Worm (Caenorhabditis elegans): ENCODE data around the gene mec-18.

Gene mec-18

DNA sequence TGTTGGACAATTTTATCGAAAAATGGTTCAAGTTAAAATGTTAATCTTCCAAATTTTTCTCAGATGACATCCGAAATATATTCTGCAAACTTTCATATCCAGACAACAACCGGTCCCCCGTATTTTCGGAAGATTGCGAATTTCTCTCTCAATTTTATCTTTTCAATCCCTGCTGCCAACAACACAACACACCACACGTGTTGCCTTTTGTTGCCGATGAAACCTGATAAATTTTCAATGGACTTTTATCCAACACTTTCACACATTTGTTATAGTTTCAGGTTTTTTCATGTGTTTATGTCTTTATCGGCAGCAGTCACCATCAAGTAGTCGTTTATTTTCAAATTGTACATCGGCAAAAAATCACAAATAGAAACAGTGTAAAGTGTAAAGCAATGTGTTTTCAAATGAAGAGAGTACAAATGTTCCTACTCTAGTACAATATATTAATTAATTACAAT lies 27.7 kb downstream of the mec-18 start (continued):
- TF ChIP-seq snpc-4 (GFP tag; optimal IDR thresholded peaks at IDR 0.05), result no peak
- TF ChIP-seq snpc-4 (tag; optimal IDR thresholded peaks at IDR 0.05), result no peak
- 0 out of 2 replicates have a peak, but pooled peaks have one; percentile 56 for TF ChIP-seq Y53G8AR.9 (GFP tag; conservative IDR thresholded peaks at IDR 0.05)
- TF ChIP-seq hmg-1.2 (GFP tag; IDR thresholded peaks at IDR 0.05), result no peak
- no peak for TF ChIP-seq akir-1 (GFP tag; optimal IDR thresholded peaks at IDR 0.05)
- 0 out of 2 replicates have a peak, but pooled peaks have one; percentile 37 for TF ChIP-seq pbrm-1 (GFP tag; IDR thresholded peaks at IDR 0.05)
- no peak for TF ChIP-seq C17E4.6 (GFP tag; IDR thresholded peaks at IDR 0.05)
- no peak for TF ChIP-seq ceh-100 (GFP tag; IDR thresholded peaks at IDR 0.05)
- peak; percentile 38 for TF ChIP-seq gei-17 (GFP tag; optimal IDR thresholded peaks at IDR 0.05)
- no peak for TF ChIP-seq ceh-79 (tag; optimal IDR thresholded peaks at IDR 0.05)
- no peak for TF ChIP-seq lin-54 (GFP tag; optimal IDR thresholded peaks at IDR 0.05)
- no peak for TF ChIP-seq mcd-1 (GFP tag; IDR thresholded peaks at IDR 0.05)
- TF ChIP-seq sdz-38 (tag; optimal IDR thresholded peaks at IDR 0.05), result no peak
- TF ChIP-seq snpc-3.4 (tag; optimal IDR thresholded peaks at IDR 0.05), result no peak
- TF ChIP-seq Y67H2A.10 (GFP tag; conservative IDR thresholded peaks at IDR 0.05), result no peak
- no peak for TF ChIP-seq K12H6.12 (tag; optimal IDR thresholded peaks at IDR 0.05)
- TF ChIP-seq madf-6 (GFP tag; IDR thresholded peaks at IDR 0.05), result no peak
- no peak for TF ChIP-seq mel-28 (tag; optimal IDR thresholded peaks at IDR 0.05; ENCODE audit: borderline replicate concordance)
- TF ChIP-seq ekl-4 (GFP tag; IDR thresholded peaks at IDR 0.05), result 0 out of 2 replicates have a peak, but pooled peaks have one; percentile 30
- no peak for TF ChIP-seq madf-8 (GFP tag; conservative IDR thresholded peaks at IDR 0.05)
- no peak for TF ChIP-seq hrde-1 (tag; optimal IDR thresholded peaks at IDR 0.05; ENCODE audit: borderline replicate concordance)
- no peak for TF ChIP-seq egl-18 (GFP tag; IDR thresholded peaks at IDR 0.05)
- TF ChIP-seq mxl-1 (tag; optimal IDR thresholded peaks at IDR 0.05), result no peak
- no peak for TF ChIP-seq cebp-2 (GFP tag; IDR thresholded peaks at IDR 0.05)
- peak; percentile 86 for TF ChIP-seq B0336.3 (GFP tag; IDR thresholded peaks at IDR 0.05)
- TF ChIP-seq rcor-1 (GFP tag; IDR thresholded peaks at IDR 0.05), result no peak
- 0 out of 2 replicates have a peak, but pooled peaks have one; percentile 46 for TF ChIP-seq lir-1 (GFP tag; conservative IDR thresholded peaks at IDR 0.05)
- TF ChIP-seq ama-1 (optimal IDR thresholded peaks at IDR 0.05), result peak; percentile 46
- TF ChIP-seq ama-1 (GFP tag; optimal IDR thresholded peaks at IDR 0.05), result no peak
- TF ChIP-seq ceh-58 (GFP tag; IDR thresholded peaks at IDR 0.05), result no peak
- TF ChIP-seq ztf-3 (GFP tag; optimal IDR thresholded peaks at IDR 0.05), result no peak
- no peak for TF ChIP-seq ztf-22 (GFP tag; optimal IDR thresholded peaks at IDR 0.05)
- no peak for TF ChIP-seq egl-44 (GFP tag; IDR thresholded peaks at IDR 0.05)
- TF ChIP-seq ZK185.1 (tag; optimal IDR thresholded peaks at IDR 0.05; ENCODE audit: poor library complexity, severe bottlenecking), result no peak
- TF ChIP-seq F33H1.4 (GFP tag; IDR thresholded peaks at IDR 0.05), result no peak
- no peak for TF ChIP-seq sptf-2 (GFP tag; optimal IDR thresholded peaks at IDR 0.05)
- TF ChIP-seq lag-1 (GFP tag; IDR thresholded peaks at IDR 0.05), result no peak
- no peak for TF ChIP-seq F52B5.7 (tag; optimal IDR thresholded peaks at IDR 0.05)
- TF ChIP-seq ceh-27 (GFP tag; optimal IDR thresholded peaks at IDR 0.05), result no peak
- no peak for TF ChIP-seq B0261.1 (tag; optimal IDR thresholded peaks at IDR 0.05)
- no peak for TF ChIP-seq B0019.2 (GFP tag; conservative IDR thresholded peaks at IDR 0.05)
- peak; percentile 65 for TF ChIP-seq dox-1 (GFP tag; IDR thresholded peaks at IDR 0.05)
- peak; percentile 2 for TF ChIP-seq attf-5 (GFP tag; optimal IDR thresholded peaks at IDR 0.05)
- no peak for TF ChIP-seq bed-1 (GFP tag; IDR thresholded peaks at IDR 0.05)
- no peak for TF ChIP-seq F57A8.1 (GFP tag; optimal IDR thresholded peaks at IDR 0.05)
- TF ChIP-seq F37B4.10 (GFP tag; IDR thresholded peaks at IDR 0.05), result no peak
- TF ChIP-seq tlf-1 (GFP tag; optimal IDR thresholded peaks at IDR 0.05), result peak; percentile 49
- peak; percentile 25 for TF ChIP-seq somi-1 (GFP tag; optimal IDR thresholded peaks at IDR 0.05)
- TF ChIP-seq unc-130 (GFP tag; optimal IDR thresholded peaks at IDR 0.05), result no peak
- TF ChIP-seq dpff-1 (tag; optimal IDR thresholded peaks at IDR 0.05), result no peak
